Fruit fly (Drosophila melanogaster): ENCODE measurements around the gene CG10479.

The CG10479 gene

DNA sequence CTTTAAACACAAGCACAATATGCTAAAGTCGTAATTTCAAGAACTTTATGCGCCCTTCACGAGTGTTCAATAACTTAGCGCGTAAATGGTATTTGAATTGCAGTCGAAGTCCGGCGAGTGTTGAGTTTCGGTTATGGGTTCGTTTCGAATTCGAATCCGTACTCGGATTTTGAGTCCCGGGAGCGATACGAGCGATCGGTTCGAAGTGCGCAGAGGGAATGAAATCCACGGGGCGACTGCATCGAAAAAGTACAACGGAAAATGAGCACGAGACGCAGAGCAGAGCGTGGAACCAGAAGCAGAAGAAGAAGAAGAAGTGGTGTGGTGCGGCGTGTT, at the start of gene CG10479:
CG10479 (minus strand) TSS at position 223 of the 336 bp plus-strand sequence.
- TF ChIP-seq psq (optimal IDR thresholded peaks at IDR 0.05), result no peak
- no peak for TF ChIP-seq h (optimal IDR thresholded peaks at IDR 0.05)
- no peak for TF ChIP-seq ttk (optimal IDR thresholded peaks at IDR 0.05)

DNA sequence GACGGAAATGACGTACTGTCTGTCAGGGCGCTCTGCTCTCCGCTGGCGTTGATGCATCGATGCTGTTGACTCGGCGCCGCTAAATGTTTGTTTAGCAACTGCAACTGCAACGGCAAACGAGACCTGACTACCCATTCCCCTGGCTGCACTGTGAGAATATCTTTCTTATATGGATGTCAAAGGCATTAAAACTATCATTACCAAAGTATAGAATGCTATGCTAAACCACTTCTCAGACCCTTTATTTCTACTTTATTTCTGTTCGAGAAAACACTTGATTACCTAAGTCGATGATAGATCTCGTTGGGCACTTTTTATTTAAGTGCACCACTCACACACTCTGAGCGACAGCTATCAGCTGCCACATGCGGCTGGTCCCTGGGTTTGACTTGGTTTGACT, 46.3 kb upstream of the CG10479 start:
- TF ChIP-seq h (optimal IDR thresholded peaks at IDR 0.05) (no peak), ttk (optimal IDR thresholded peaks at IDR 0.05) (no peak), Myc (optimal IDR thresholded peaks at IDR 0.05) (no peak), psq (optimal IDR thresholded peaks at IDR 0.05) (no peak), Sin3A (optimal IDR thresholded peaks at IDR 0.05) (no peak), insv (optimal IDR thresholded peaks at IDR 0.05) (no peak)

DNA sequence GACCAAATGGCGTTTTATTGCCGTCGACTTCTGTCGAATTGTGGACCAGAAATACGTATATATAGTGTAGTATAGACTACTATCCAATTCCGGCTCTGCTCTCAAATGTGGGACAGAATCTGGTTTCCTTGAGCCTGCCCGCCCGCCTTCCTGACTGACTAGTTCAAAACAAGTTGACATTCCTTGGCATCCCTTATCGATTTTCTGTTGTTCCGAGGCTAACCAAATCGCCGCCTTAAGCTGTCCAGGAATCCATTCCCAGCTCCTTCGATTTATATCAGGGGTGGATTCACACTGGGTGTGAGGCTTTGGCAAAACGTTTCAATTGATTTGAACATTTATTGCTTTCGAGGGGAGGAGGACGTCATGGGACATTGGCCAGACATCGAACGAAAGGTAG, 37.1 kb upstream of the CG10479 start:
- TF ChIP-seq Myc (optimal IDR thresholded peaks at IDR 0.05) (no peak), psq (optimal IDR thresholded peaks at IDR 0.05) (no peak), Sin3A (optimal IDR thresholded peaks at IDR 0.05) (no peak), h (optimal IDR thresholded peaks at IDR 0.05) (no peak), ttk (optimal IDR thresholded peaks at IDR 0.05) (no peak), insv (optimal IDR thresholded peaks at IDR 0.05) (no peak)

DNA sequence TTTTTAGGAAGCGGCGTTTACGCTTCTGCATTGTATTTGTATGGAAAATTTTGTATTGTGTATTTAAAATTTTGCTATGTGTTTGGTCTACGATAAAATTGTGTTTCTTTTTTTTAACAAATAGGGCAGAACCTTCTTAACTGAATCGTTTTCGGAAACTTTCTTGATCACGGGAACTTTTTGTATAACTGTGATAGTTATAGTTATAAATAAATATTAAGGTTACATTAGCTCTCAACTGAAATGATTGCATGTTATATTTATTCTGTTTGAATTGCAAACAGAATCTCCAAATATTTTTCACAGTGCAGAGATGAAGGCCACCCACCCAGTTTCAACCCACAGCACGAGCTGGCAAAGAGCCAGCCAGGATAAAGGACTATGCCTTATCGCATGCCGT, 35.1 kb upstream of the CG10479 start, which contains the start of gene alphaKap4:
alphaKap4 (minus strand) TSS at position 101 of the 400 bp plus-strand sequence.
- TF ChIP-seq psq (optimal IDR thresholded peaks at IDR 0.05) (no peak), ttk (optimal IDR thresholded peaks at IDR 0.05) (no peak), h (optimal IDR thresholded peaks at IDR 0.05) (no peak), Sin3A (optimal IDR thresholded peaks at IDR 0.05) (no peak), insv (optimal IDR thresholded peaks at IDR 0.05) (no peak), Myc (optimal IDR thresholded peaks at IDR 0.05) (no peak)

DNA sequence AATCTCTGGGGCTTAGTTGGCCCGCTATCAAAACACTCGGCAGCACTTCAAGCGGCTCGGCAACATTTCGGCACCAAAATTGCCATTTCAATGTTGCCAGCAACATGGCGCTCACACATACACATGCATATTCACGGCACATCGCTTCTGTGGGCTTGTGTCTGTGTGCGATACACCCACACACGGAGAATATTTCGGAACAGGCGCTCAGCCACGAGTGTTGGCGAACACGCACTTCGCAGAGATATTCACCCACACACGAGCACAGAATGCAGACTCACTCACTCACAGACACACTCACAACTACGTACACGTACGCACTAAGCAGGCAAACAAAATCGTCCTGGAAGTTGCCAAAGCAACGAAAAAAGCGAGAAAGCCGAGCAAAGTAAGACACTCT, 25.1 kb upstream of the CG10479 start:
- TF ChIP-seq ttk (optimal IDR thresholded peaks at IDR 0.05) (no peak), h (optimal IDR thresholded peaks at IDR 0.05) (no peak), insv (optimal IDR thresholded peaks at IDR 0.05) (no peak), psq (optimal IDR thresholded peaks at IDR 0.05) (no peak), Sin3A (optimal IDR thresholded peaks at IDR 0.05) (no peak), Myc (optimal IDR thresholded peaks at IDR 0.05) (no peak)

DNA sequence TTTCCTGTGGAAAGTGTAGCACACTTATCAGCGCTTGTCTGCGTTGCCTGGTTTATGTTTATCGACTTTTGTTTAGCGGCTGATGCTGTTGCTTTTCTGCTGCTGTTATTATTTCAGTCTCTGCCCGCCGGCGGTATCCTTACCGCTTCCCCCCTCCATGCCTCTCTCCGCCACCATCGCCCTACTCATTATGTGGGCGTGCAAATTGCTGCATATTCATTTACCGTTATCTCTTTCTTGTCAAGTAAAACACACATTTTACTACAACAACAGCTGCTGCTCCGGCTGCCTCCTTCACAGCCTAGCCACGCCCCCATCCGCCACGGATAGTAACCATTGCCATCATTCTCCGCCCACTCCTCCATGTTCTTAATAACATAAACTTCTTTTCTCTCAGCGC, 24.1 kb upstream of the CG10479 start:
- TF ChIP-seq Sin3A (optimal IDR thresholded peaks at IDR 0.05), result no peak
- no peak for TF ChIP-seq h (optimal IDR thresholded peaks at IDR 0.05)
- no peak for TF ChIP-seq ttk (optimal IDR thresholded peaks at IDR 0.05)
- TF ChIP-seq Myc (optimal IDR thresholded peaks at IDR 0.05), result no peak
- TF ChIP-seq psq (optimal IDR thresholded peaks at IDR 0.05), result no peak
- no peak for TF ChIP-seq insv (optimal IDR thresholded peaks at IDR 0.05)

DNA sequence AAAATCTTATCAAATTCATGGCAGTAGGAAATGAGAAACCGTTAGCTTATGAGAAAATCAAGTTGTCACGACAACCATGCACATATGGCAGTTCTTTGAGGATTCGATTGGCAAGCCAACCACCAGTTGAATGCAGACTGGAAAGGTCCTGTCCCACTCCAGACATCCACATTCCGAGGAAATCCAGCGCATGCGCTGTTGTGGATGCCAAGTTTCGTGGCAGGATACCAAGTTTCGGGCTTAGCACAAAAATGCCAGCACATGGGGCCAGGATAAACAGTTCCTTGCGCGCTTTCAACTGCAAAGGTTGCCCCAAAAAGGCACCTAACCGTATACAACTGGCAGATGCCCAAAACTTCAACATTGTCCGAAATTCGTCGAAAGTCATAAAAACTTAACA, 21.1 kb upstream of the CG10479 start, which contains the start of gene PVRAP:
PVRAP (plus strand) TSS at position 273 of the 400 bp plus-strand sequence.
- TF ChIP-seq Sin3A (optimal IDR thresholded peaks at IDR 0.05) (no peak), Myc (optimal IDR thresholded peaks at IDR 0.05) (no peak), h (optimal IDR thresholded peaks at IDR 0.05) (no peak), psq (optimal IDR thresholded peaks at IDR 0.05) (no peak), insv (optimal IDR thresholded peaks at IDR 0.05) (no peak), ttk (optimal IDR thresholded peaks at IDR 0.05) (no peak)

DNA sequence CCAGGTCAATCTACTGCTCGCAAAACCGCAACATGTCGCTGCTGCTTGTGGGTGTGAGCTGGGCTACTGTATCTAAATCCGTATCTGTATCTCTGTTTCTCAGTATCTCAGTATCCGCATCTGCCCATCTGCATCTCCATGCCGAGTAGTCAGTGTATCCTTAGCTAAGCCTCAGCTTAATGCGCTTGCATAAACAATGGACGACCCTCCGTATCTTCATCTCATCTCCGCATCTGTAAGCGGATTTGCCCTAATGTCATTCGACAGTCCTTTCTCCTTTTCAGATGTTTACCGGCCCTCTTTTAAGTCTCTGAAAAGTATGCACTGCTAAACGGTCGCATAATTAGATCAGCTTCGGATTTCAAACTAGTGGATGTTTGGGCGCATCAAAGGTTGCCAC, 20.7 kb upstream of the CG10479 start:
- TF ChIP-seq Myc (optimal IDR thresholded peaks at IDR 0.05), result no peak
- no peak for TF ChIP-seq psq (optimal IDR thresholded peaks at IDR 0.05)
- TF ChIP-seq h (optimal IDR thresholded peaks at IDR 0.05), result no peak
- no peak for TF ChIP-seq Sin3A (optimal IDR thresholded peaks at IDR 0.05)
- TF ChIP-seq ttk (optimal IDR thresholded peaks at IDR 0.05), result no peak
- TF ChIP-seq insv (optimal IDR thresholded peaks at IDR 0.05), result no peak

DNA sequence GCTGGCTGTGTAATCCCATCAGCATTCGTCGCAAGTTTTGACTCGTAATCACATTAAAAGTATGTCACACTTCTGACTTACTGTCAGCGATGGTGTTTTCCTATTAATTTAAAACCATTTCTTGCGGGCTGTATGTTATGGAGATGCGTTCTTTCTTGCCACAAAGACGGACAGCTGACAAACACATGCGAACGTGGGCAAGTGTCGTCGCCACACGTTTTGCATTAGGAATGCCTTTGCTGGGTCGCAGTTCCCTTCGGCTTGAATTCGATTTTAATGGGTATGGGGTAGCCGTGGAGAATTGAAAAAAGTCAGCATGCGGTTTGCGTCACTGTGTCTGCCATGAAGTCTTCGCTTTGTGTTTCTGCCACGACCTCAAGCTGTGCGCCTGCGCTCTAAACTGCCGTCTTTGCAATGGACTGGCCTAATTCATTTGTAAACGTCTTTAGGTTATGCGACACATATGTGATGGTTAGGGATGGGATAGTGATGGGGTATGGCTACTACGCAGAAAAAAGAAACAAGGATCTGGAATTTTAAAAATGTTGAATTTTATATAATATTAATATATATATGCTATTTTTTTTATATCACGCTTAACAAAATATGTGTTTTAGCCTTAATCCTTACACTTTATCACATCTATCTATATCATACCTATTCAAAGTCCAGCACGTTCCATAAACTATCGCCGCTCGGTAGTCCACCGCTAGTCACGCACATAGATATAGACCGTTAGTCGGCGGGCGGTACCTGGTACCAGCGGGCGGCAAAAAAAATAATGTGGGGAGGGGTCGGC, 18.1 kb upstream of the CG10479 start:
- TF ChIP-seq h (optimal IDR thresholded peaks at IDR 0.05) (no peak), ttk (optimal IDR thresholded peaks at IDR 0.05) (no peak), Myc (optimal IDR thresholded peaks at IDR 0.05) (no peak), insv (optimal IDR thresholded peaks at IDR 0.05) (no peak), psq (optimal IDR thresholded peaks at IDR 0.05) (no peak), Sin3A (optimal IDR thresholded peaks at IDR 0.05) (no peak)

DNA sequence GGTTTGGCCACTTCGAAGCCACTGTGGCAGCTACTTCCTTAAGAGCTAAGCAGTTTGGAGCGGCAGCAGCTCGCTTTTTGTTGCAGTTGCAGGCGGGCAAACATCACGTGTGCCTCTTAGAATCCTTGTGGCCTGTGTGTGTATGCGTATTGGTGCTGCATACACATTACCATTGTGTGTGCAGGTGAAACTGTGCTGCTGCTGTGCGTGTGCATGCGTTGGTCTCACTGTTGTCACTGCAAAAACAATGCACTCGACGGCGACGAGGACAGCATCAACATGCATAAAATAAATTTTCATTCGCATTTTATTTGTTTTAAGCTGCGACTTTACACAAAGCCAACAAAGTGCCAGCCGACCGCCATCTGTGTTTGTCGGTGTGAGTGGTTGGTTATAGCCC, 17.1 kb upstream of the CG10479 start:
- TF ChIP-seq Myc (optimal IDR thresholded peaks at IDR 0.05) (no peak), Sin3A (optimal IDR thresholded peaks at IDR 0.05) (no peak)

DNA sequence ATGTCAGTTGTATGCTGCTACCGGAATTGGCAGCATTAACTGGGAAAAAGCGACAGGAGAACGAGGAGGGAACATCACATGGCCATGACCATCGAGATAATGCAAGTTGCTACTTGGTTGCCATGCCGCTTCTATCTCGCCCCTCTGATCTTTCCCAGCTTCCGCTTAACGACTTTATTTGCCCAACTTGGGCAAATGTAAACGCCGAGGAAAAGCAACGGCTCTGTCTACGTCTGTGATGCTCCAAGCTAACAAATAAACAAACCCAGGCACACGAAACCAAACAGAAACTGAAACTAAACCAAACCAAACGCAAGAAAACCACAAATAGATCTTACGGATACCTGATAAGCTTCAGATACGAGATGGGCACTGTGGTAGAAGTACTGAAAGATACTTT, 16.4 kb upstream of the CG10479 start:
- TF ChIP-seq insv (optimal IDR thresholded peaks at IDR 0.05), result no peak
- TF ChIP-seq ttk (optimal IDR thresholded peaks at IDR 0.05), result no peak
- no peak for TF ChIP-seq psq (optimal IDR thresholded peaks at IDR 0.05)

DNA sequence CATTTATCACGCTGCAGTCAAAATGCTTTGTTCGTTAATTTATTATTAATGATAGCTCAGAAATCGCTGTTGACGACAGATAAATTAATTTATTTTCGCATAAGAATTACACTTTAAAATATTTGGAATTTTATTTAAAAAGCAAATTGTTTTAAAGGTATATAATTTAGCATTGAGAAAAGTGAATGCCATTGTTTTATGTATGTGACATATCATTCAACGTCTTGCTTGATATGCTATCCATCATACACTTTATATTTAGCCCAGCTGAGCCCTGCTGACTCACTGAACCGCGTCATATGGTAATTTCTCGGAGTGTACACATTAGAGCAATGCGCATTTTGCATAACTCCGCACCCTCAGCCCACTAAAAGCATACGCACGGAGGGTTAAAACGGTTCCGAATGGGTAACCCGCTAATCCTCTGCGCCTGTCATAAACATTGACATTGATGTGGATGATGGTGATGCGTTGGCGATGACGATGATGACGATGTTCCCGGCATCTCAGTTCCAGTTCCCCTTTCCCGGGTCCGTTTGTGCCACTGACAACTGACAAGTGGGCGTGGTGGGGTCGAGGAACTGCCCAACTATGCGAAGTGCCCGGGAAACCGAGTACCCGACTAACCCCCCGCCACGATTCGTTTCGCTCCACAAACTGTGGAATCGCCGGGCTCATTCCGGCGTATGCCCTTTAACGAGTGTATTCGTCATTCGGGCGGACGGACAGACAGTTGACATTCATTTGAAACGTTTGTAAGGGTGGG, 13.8 kb upstream of the CG10479 start:
- TF ChIP-seq Myc (optimal IDR thresholded peaks at IDR 0.05), result no peak
- TF ChIP-seq ttk (optimal IDR thresholded peaks at IDR 0.05), result no peak

DNA sequence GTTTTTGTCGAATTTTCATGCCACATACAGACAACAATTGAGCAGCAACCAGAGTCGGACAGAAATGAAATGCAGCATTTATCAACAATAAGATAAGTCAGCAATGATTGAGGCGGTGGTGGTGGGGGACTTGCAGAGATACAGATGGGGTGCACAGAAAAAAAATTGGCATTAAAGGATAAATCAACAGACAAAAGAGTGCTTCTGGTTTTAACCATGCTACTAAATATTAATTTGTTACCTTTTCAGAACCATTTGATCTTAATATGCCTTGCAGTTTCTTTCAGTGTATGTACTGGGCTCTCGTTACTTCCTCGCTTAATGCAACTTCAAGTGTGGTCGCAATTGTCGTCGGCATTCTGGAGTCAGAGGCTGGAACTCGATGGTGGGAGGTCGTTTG, 12.9 kb upstream of the CG10479 start:
- TF ChIP-seq Myc (optimal IDR thresholded peaks at IDR 0.05) (no peak), h (optimal IDR thresholded peaks at IDR 0.05) (no peak), Sin3A (optimal IDR thresholded peaks at IDR 0.05) (no peak), insv (optimal IDR thresholded peaks at IDR 0.05) (no peak)

Data from Kc167 (cell line).